Worm (Caenorhabditis elegans): Measurements from ENCODE around the gene Y54G2A.45.

Gene Y54G2A.45

DNA sequence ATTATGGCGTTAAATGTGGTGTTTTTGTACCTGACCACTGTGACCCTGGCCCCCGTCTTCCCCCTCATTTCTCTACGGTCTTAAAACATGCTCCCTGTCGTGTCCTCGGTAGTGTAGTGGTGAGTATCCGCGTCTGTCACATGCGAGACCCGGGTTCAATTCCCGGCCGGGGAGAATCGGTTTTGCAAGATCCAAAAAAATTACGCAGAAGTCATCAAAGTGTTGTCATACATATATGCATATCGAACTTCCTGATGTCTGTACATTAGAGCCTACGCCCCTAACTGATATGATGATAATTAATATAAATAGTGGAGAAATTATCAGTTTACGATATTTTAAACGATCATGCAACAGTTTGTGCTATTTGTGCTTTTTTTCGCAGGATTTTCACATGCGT is at the start of gene Y54G2A.45:
Gene Y54G2A.45, plus strand, starts transcription at position 333 of the 400 bp plus-strand sequence.
- TF ChIP-seq elt-1 (tag; optimal IDR thresholded peaks at IDR 0.05) (no peak), unc-39 (tag; optimal IDR thresholded peaks at IDR 0.05) (no peak), lin-15B (tag; optimal IDR thresholded peaks at IDR 0.05) (peak; percentile 6), fos-1 (tag; optimal IDR thresholded peaks at IDR 0.05) (no peak), ceh-9 (tag; optimal IDR thresholded peaks at IDR 0.05) (no peak), nfya-1 (tag; optimal IDR thresholded peaks at IDR 0.05; ENCODE audit: insufficient read depth) (peak; percentile 31), nhr-43 (tag; optimal IDR thresholded peaks at IDR 0.05; ENCODE audit: poor library complexity, severe bottlenecking) (peak; percentile 31), ceh-28 (tag; optimal IDR thresholded peaks at IDR 0.05) (no peak), nhr-28 (tag; optimal IDR thresholded peaks at IDR 0.05) (no peak), pha-4 (tag; optimal IDR thresholded peaks at IDR 0.05) (peak; percentile 40), nhr-237 (tag; optimal IDR thresholded peaks at IDR 0.05) (no peak), elt-2 (tag; optimal IDR thresholded peaks at IDR 0.05) (peak; percentile 89), egl-5 (tag; optimal IDR thresholded peaks at IDR 0.05) (no peak), fkh-10 (GFP tag; optimal IDR thresholded peaks at IDR 0.05) (no peak), egl-27 (tag; optimal IDR thresholded peaks at IDR 0.05) (no peak), unc-62 (GFP tag; optimal IDR thresholded peaks at IDR 0.05) (no peak), lsy-12 (tag; optimal IDR thresholded peaks at IDR 0.05) (peak; percentile 24), ama-1 (optimal IDR thresholded peaks at IDR 0.05) (no peak), tbx-2 (tag; optimal IDR thresholded peaks at IDR 0.05) (peak; percentile 29), skn-1 (tag; optimal IDR thresholded peaks at IDR 0.05) (peak; percentile 83), elt-3 (tag; optimal IDR thresholded peaks at IDR 0.05) (no peak), nhr-25 (tag; optimal IDR thresholded peaks at IDR 0.05) (no peak), R02D3.7 (tag; optimal IDR thresholded peaks at IDR 0.05) (no peak), jun-1 (tag; optimal IDR thresholded peaks at IDR 0.05) (peak; percentile 64), hmg-11 (tag; optimal IDR thresholded peaks at IDR 0.05) (peak; percentile 30), snpc-4 (tag; optimal IDR thresholded peaks at IDR 0.05) (no peak), lin-39 (tag; optimal IDR thresholded peaks at IDR 0.05) (peak; percentile 10), nhr-67 (tag; optimal IDR thresholded peaks at IDR 0.05) (no peak), pqm-1 (tag; optimal IDR thresholded peaks at IDR 0.05) (peak; percentile 81), zag-1 (tag; optimal IDR thresholded peaks at IDR 0.05) (no peak)

DNA sequence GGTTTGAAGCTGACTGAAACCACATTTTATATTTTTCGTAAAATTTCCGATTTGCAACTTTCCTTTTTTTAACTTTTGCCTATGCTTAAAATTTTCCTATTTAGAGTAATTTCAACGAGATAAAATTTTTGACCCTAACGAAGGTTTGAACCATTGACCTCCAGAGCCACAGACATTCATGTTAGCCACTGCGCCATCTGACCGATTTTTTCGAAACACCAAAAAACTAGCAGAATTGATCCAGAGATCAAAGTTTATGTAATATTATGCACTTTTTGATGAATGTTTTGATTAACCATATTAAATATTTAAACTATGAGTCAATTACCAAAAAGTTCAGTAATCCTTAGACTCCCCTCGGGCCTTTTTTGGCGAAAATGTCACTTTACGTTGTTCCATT is 47.6 kb upstream of the Y54G2A.45 start:
- no peak for TF ChIP-seq nhr-77 (tag; optimal IDR thresholded peaks at IDR 0.05)
- TF ChIP-seq nhr-12 (tag; optimal IDR thresholded peaks at IDR 0.05): no peak
- no peak for TF ChIP-seq R02D3.7 (tag; optimal IDR thresholded peaks at IDR 0.05)
- no peak for TF ChIP-seq lin-39 (tag; optimal IDR thresholded peaks at IDR 0.05)
- TF ChIP-seq unc-39 (tag; optimal IDR thresholded peaks at IDR 0.05): no peak
- no peak for TF ChIP-seq lsy-12 (tag; optimal IDR thresholded peaks at IDR 0.05)
- TF ChIP-seq eor-1 (tag; optimal IDR thresholded peaks at IDR 0.05): no peak
- no peak for TF ChIP-seq nhr-25 (tag; optimal IDR thresholded peaks at IDR 0.05)
- TF ChIP-seq ztf-11 (tag; optimal IDR thresholded peaks at IDR 0.05): no peak
- no peak for TF ChIP-seq egl-5 (tag; optimal IDR thresholded peaks at IDR 0.05)
- TF ChIP-seq hmg-11 (tag; optimal IDR thresholded peaks at IDR 0.05): no peak
- TF ChIP-seq ztf-4 (tag; optimal IDR thresholded peaks at IDR 0.05): no peak
- TF ChIP-seq nfya-1 (tag; optimal IDR thresholded peaks at IDR 0.05; ENCODE audit: insufficient read depth): no peak

- TF ChIP-seq tbx-2 (tag; optimal IDR thresholded peaks at IDR 0.05): no peak
- TF ChIP-seq elt-3 (tag; optimal IDR thresholded peaks at IDR 0.05): no peak
- no peak for TF ChIP-seq fkh-10 (GFP tag; optimal IDR thresholded peaks at IDR 0.05)
- no peak for TF ChIP-seq lin-39 (tag; optimal IDR thresholded peaks at IDR 0.05)
- no peak for TF ChIP-seq nhr-23 (tag; optimal IDR thresholded peaks at IDR 0.05)
- no peak for TF ChIP-seq ceh-16 (tag; optimal IDR thresholded peaks at IDR 0.05)
- no peak for TF ChIP-seq unc-39 (tag; optimal IDR thresholded peaks at IDR 0.05)
- TF ChIP-seq nhr-43 (tag; optimal IDR thresholded peaks at IDR 0.05; ENCODE audit: poor library complexity, severe bottlenecking): no peak
- no peak for TF ChIP-seq elt-1 (tag; optimal IDR thresholded peaks at IDR 0.05)
- TF ChIP-seq fkh-2 (tag; optimal IDR thresholded peaks at IDR 0.05): no peak
- TF ChIP-seq aly-2 (tag; optimal IDR thresholded peaks at IDR 0.05): no peak
- TF ChIP-seq nhr-67 (tag; optimal IDR thresholded peaks at IDR 0.05): no peak
- no peak for TF ChIP-seq zag-1 (tag; optimal IDR thresholded peaks at IDR 0.05)
- TF ChIP-seq jun-1 (tag; optimal IDR thresholded peaks at IDR 0.05): no peak
Observed at ce11 chrIV:2759163-2759562, 46.5 kb upstream of the Y54G2A.45 start, which contains the start of gene Y54G2A.38. Gene Y54G2A.38 (plus strand): TSS chrIV:2759463.

Data from whole organism, L3 larva.